Worm (Caenorhabditis elegans): Measurements from ENCODE around the gene cav-1.

- TF ChIP-seq nhr-71 (tag; optimal IDR thresholded peaks at IDR 0.05) (no peak), nhr-77 (tag; optimal IDR thresholded peaks at IDR 0.05) (no peak), hpl-2 (GFP tag; optimal IDR thresholded peaks at IDR 0.05) (no peak), C34B4.2 (tag; optimal IDR thresholded peaks at IDR 0.05) (no peak), lin-15B (tag; optimal IDR thresholded peaks at IDR 0.05) (no peak)
These were observed 49.1 kb upstream of the cav-1 start for ce11 chrIV:9723185-9723584.

All from whole organism, L1 larva.